Worm (Caenorhabditis elegans): Measurements from ENCODE around the gene F25E5.9.

Gene F25E5.9

ce11 chrV:7437538-7437937 is at the start of gene F25E5.9:
Gene F25E5.9, minus strand, starts transcription at chrV:7437919.
- no peak for TF ChIP-seq lir-3 (tag; optimal IDR thresholded peaks at IDR 0.05; ENCODE audit: poor library complexity)
- peak; percentile 38 for TF ChIP-seq fkh-10 (GFP tag; optimal IDR thresholded peaks at IDR 0.05)
- TF ChIP-seq lsy-2 (tag; optimal IDR thresholded peaks at IDR 0.05), result peak in 1 of 2 experiments; percentile 27
- TF ChIP-seq lin-14 (GFP tag; optimal IDR thresholded peaks at IDR 0.05), result peak; percentile 86
- peak; percentile 5 for TF ChIP-seq unc-86 (tag; optimal IDR thresholded peaks at IDR 0.05)
- TF ChIP-seq egl-13 (tag; optimal IDR thresholded peaks at IDR 0.05), result no peak
- TF ChIP-seq dsc-1 (tag; optimal IDR thresholded peaks at IDR 0.05), result peak; percentile 2
- peak in 1 of 3 experiments; percentile 11 for TF ChIP-seq dpl-1 (GFP tag; optimal IDR thresholded peaks at IDR 0.05)
- peak; percentile 29 for TF ChIP-seq fkh-8 (tag; optimal IDR thresholded peaks at IDR 0.05)
- TF ChIP-seq aha-1 (tag; optimal IDR thresholded peaks at IDR 0.05), result no peak
- peak in 1 of 2 experiments; percentile 11 for TF ChIP-seq efl-1 (optimal IDR thresholded peaks at IDR 0.05)
- TF ChIP-seq efl-1 (GFP tag; optimal IDR thresholded peaks at IDR 0.05 in 1 of 2), result no peak
- TF ChIP-seq ceh-82 (tag; optimal IDR thresholded peaks at IDR 0.05), result peak in 1 of 3 experiments; percentile 25

ce11 chrV:7487518-7487917 is 49.8 kb upstream of the F25E5.9 start, which contains the start of gene srbc-7:
Gene srbc-7, minus strand, starts transcription at chrV:7487618.
- TF ChIP-seq fos-1 (tag; optimal IDR thresholded peaks at IDR 0.05) (no peak), xbp-1 (tag; optimal IDR thresholded peaks at IDR 0.05) (no peak), ztf-4 (tag; optimal IDR thresholded peaks at IDR 0.05) (no peak), hlh-17 (GFP tag; optimal IDR thresholded peaks at IDR 0.05; ENCODE audit: borderline replicate concordance) (no peak), snpc-4 (tag; optimal IDR thresholded peaks at IDR 0.05) (no peak), elt-2 (tag; optimal IDR thresholded peaks at IDR 0.05) (no peak), lsy-2 (tag; optimal IDR thresholded peaks at IDR 0.05) (no peak), tbx-2 (tag; optimal IDR thresholded peaks at IDR 0.05) (no peak), grh-1 (GFP tag; IDR thresholded peaks at IDR 0.05) (no peak), ztf-11 (tag; optimal IDR thresholded peaks at IDR 0.05) (no peak), nhr-20 (tag; optimal IDR thresholded peaks at IDR 0.05) (no peak), sox-4 (tag; optimal IDR thresholded peaks at IDR 0.05) (no peak), vab-15 (tag; optimal IDR thresholded peaks at IDR 0.05) (no peak), nhr-84 (tag; optimal IDR thresholded peaks at IDR 0.05) (no peak), swsn-7 (tag; optimal IDR thresholded peaks at IDR 0.05) (no peak)

ce11 chrV:7485000-7485399 is 47.3 kb upstream of the F25E5.9 start, which contains the start of gene srbc-8:
Gene srbc-8, minus strand, starts transcription at chrV:7485100.
- TF ChIP-seq efl-1 (optimal IDR thresholded peaks at IDR 0.05) (no peak), efl-1 (GFP tag; optimal IDR thresholded peaks at IDR 0.05 in 1 of 2) (peak in 1 of 2 experiments; percentile 22), lin-15B (tag; optimal IDR thresholded peaks at IDR 0.05) (no peak)

ce11 chrV:7480949-7481348 is 43.2 kb upstream of the F25E5.9 start, which contains the start of gene C18B10.6:
Gene C18B10.6, minus strand, starts transcription at chrV:7481049.
- no peak for TF ChIP-seq efl-1 (optimal IDR thresholded peaks at IDR 0.05)
- peak in 1 of 2 experiments; percentile 57 for TF ChIP-seq efl-1 (GFP tag; optimal IDR thresholded peaks at IDR 0.05 in 1 of 2)
- no peak for TF ChIP-seq zag-1 (tag; optimal IDR thresholded peaks at IDR 0.05)

ce11 chrV:7478404-7478803 is 40.7 kb upstream of the F25E5.9 start, which contains the start of gene str-190:
Gene str-190, minus strand, starts transcription at chrV:7478504.
- TF ChIP-seq efl-1 (optimal IDR thresholded peaks at IDR 0.05) (no peak), efl-1 (GFP tag; optimal IDR thresholded peaks at IDR 0.05 in 1 of 2) (no peak), tlp-1 (tag; optimal IDR thresholded peaks at IDR 0.05) (no peak), lin-14 (GFP tag; optimal IDR thresholded peaks at IDR 0.05) (no peak), grh-1 (GFP tag; IDR thresholded peaks at IDR 0.05) (no peak), ceh-8 (GFP tag; optimal IDR thresholded peaks at IDR 0.05) (no peak), aha-1 (tag; optimal IDR thresholded peaks at IDR 0.05) (no peak), F16B12.6 (tag; optimal IDR thresholded peaks at IDR 0.05) (no peak), blmp-1 (tag; optimal IDR thresholded peaks at IDR 0.05) (no peak), fkh-8 (tag; optimal IDR thresholded peaks at IDR 0.05) (no peak), nhr-71 (tag; optimal IDR thresholded peaks at IDR 0.05) (no peak), dpl-1 (GFP tag; optimal IDR thresholded peaks at IDR 0.05) (no peak), C34B4.2 (tag; optimal IDR thresholded peaks at IDR 0.05) (no peak), hlh-4 (tag; optimal IDR thresholded peaks at IDR 0.05) (no peak), pag-3 (tag; optimal IDR thresholded peaks at IDR 0.05; ENCODE audit: borderline replicate concordance, insufficient read depth) (no peak)
